Worm (Caenorhabditis elegans): Measurements from ENCODE around the gene asd-1.

asd-1 gene

DNA sequence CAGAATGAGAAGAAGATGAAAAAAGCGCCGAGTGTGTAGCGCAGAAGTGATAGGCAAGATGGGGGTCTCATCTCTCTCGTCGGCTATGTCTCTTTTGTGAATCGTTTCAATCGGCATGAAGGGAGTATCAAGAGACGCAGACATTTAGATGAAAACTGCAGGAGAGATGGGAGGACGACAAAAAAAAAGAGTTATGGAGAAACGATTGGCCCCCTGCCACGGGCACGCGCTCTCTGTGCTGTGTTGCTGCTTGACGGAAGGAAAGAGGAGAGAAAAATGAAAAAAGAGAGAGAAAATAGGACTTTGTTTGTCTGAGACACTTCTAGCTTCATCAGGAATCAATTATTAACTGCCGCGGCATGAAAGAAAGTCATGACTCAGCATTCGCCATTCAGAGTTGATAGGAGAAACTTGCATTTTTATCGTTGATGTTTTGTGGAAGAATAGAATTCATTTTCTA is 26.6 kb downstream of the asd-1 start (continued):
- TF ChIP-seq mdt-29 (GFP tag; IDR thresholded peaks at IDR 0.05), result no peak
- TF ChIP-seq lin-39 (tag; optimal IDR thresholded peaks at IDR 0.05), result no peak
- peak; percentile 64 for TF ChIP-seq nhr-48 (tag; optimal IDR thresholded peaks at IDR 0.05)
- peak; percentile 7 for TF ChIP-seq F10B5.3 (tag; optimal IDR thresholded peaks at IDR 0.05)
- peak; percentile 36 for TF ChIP-seq spr-1 (tag; optimal IDR thresholded peaks at IDR 0.05)
- no peak for TF ChIP-seq ztf-11 (tag; optimal IDR thresholded peaks at IDR 0.05)
- peak; percentile 93 for TF ChIP-seq mep-1 (tag; optimal IDR thresholded peaks at IDR 0.05)
- peak; percentile 60 for TF ChIP-seq set-16 (GFP tag; IDR thresholded peaks at IDR 0.05)
- peak; percentile 43; the same call in 1 of the 2 replicates for TF ChIP-seq madf-9 (GFP tag; conservative IDR thresholded peaks at IDR 0.05)
- peak; percentile 96 for TF ChIP-seq nhr-11 (tag; optimal IDR thresholded peaks at IDR 0.05)
- TF ChIP-seq jun-1 (tag; optimal IDR thresholded peaks at IDR 0.05), result peak; percentile 56
- TF ChIP-seq tra-1 (GFP tag; IDR thresholded peaks at IDR 0.05), result peak; percentile 72; the same call in 1 of the 2 replicates
- TF ChIP-seq nhr-77 (tag; optimal IDR thresholded peaks at IDR 0.05), result peak; percentile 79
- TF ChIP-seq lin-1 (GFP tag; IDR thresholded peaks at IDR 0.05), result no peak
- peak; percentile 15; the same call in 1 of the 2 replicates for TF ChIP-seq pha-4 (GFP tag; IDR thresholded peaks at IDR 0.05)
- TF ChIP-seq pha-4 (tag; optimal IDR thresholded peaks at IDR 0.05), result no peak
- no peak for TF ChIP-seq ceh-28 (tag; optimal IDR thresholded peaks at IDR 0.05)
- no peak for TF ChIP-seq pqm-1 (tag; optimal IDR thresholded peaks at IDR 0.05)
- TF ChIP-seq zag-1 (tag; optimal IDR thresholded peaks at IDR 0.05), result no peak
- no peak for TF ChIP-seq snpc-1.2 (GFP tag; IDR thresholded peaks at IDR 0.05)
- no peak for TF ChIP-seq F44E2.7 (GFP tag; IDR thresholded peaks at IDR 0.05)
- TF ChIP-seq daf-19 (GFP tag; conservative IDR thresholded peaks at IDR 0.05), result no peak
- no peak for TF ChIP-seq Y48G9A.11 (GFP tag; IDR thresholded peaks at IDR 0.05)
- peak; percentile 89 for TF ChIP-seq rbr-2 (tag; optimal IDR thresholded peaks at IDR 0.05)
- peak; percentile 13 to 73 for TF ChIP-seq daf-16 (GFP tag; optimal IDR thresholded peaks at IDR 0.05)
- TF ChIP-seq daf-16 (tag; optimal IDR thresholded peaks at IDR 0.05), result peak; percentile 76
- TF ChIP-seq zfp-2 (tag; optimal IDR thresholded peaks at IDR 0.05), result peak; percentile 1
- no peak for TF ChIP-seq egl-27 (tag; optimal IDR thresholded peaks at IDR 0.05)
- no peak for TF ChIP-seq F26F4.8 (GFP tag; conservative IDR thresholded peaks at IDR 0.05)
- TF ChIP-seq dpl-1 (GFP tag; optimal IDR thresholded peaks at IDR 0.05), result peak; percentile 64
- no peak for TF ChIP-seq mxl-2 (GFP tag; conservative IDR thresholded peaks at IDR 0.05)
- peak; percentile 89 for TF ChIP-seq dmd-6 (GFP tag; IDR thresholded peaks at IDR 0.05)
- no peak for TF ChIP-seq lim-7 (GFP tag; IDR thresholded peaks at IDR 0.05)
- TF ChIP-seq daf-8 (GFP tag; IDR thresholded peaks at IDR 0.05), result no peak
- peak; percentile 72 for TF ChIP-seq egl-43 (GFP tag; IDR thresholded peaks at IDR 0.05)
- TF ChIP-seq lin-13 (GFP tag; optimal IDR thresholded peaks at IDR 0.05), result peak; percentile 45
- TF ChIP-seq Y105C5A.15 (GFP tag; IDR thresholded peaks at IDR 0.05), result no peak
- no peak for TF ChIP-seq R02D3.7 (tag; optimal IDR thresholded peaks at IDR 0.05)
- TF ChIP-seq ZK337.2 (GFP tag; IDR thresholded peaks at IDR 0.05), result no peak
- TF ChIP-seq ama-1 (optimal IDR thresholded peaks at IDR 0.05), result no peak
- TF ChIP-seq hmg-1.1 (GFP tag; IDR thresholded peaks at IDR 0.05), result peak; percentile 86
- no peak for TF ChIP-seq ceh-82 (tag; optimal IDR thresholded peaks at IDR 0.05)
- no peak for TF ChIP-seq daf-12 (tag; optimal IDR thresholded peaks at IDR 0.05)
- TF ChIP-seq ceh-20 (GFP tag; IDR thresholded peaks at IDR 0.05), result peak; percentile 91
- TF ChIP-seq mdl-1 (tag; optimal IDR thresholded peaks at IDR 0.05), result peak; percentile 43 to 95
- TF ChIP-seq fos-1 (tag; optimal IDR thresholded peaks at IDR 0.05), result no peak
- TF ChIP-seq lsy-2 (tag; optimal IDR thresholded peaks at IDR 0.05), result peak; percentile 84 to 90
- no peak for TF ChIP-seq madf-5 (GFP tag; IDR thresholded peaks at IDR 0.05)
- TF ChIP-seq nhr-10 (tag; optimal IDR thresholded peaks at IDR 0.05), result peak; percentile 83
- TF ChIP-seq nhr-76 (tag; optimal IDR thresholded peaks at IDR 0.05), result no peak
- TF ChIP-seq nhr-41 (GFP tag; IDR thresholded peaks at IDR 0.05), result no peak
- peak; percentile 39 for TF ChIP-seq ztf-7 (tag; optimal IDR thresholded peaks at IDR 0.05)
- peak; percentile 94 for TF ChIP-seq hlh-11 (tag; optimal IDR thresholded peaks at IDR 0.05)
- no peak for TF ChIP-seq snpc-4 (tag; optimal IDR thresholded peaks at IDR 0.05)
